Fruit fly (Drosophila melanogaster) whole organism, embryonic: ENCODE measurements around the gene CG8176.

Source experiments
- Adf1 ChIP-seq: fragments of 200-800 bp; sonication (Bioruptor generic); IDR thresholded peaks from 2 replicates; pipeline ENCODE4 v1.3.6; 2022; ENCODE audit warnings: missing biosample characterization, missing genetic modification characterization
- Antp ChIP-seq: fragments of 200-800 bp; sonication (Bioruptor generic); optimal IDR thresholded peaks from 3 replicates; lab custom pipeline; 2016; ENCODE audit warnings: missing biosample characterization, missing genetic modification characterization
- B-H2 ChIP-seq: fragments of 200-800 bp; sonication (Bioruptor generic); optimal IDR thresholded peaks from 2 replicates; lab custom pipeline; 2018; ENCODE audit warnings: missing biosample characterization, mild to moderate bottlenecking, missing genetic modification characterization
- CG10147 ChIP-seq: fragments of 200-800 bp; sonication (Bioruptor generic); optimal IDR thresholded peaks from 2 replicates; lab custom pipeline; 2019; ENCODE audit warnings: missing biosample characterization, mild to moderate bottlenecking, missing genetic modification characterization, moderate library complexity
- CG10543 ChIP-seq: fragments of 200-800 bp; sonication (Bioruptor generic); optimal IDR thresholded peaks from 3 replicates; lab custom pipeline; 2017; ENCODE audit warnings: missing biosample characterization, mild to moderate bottlenecking, missing genetic modification characterization, moderate library complexity
- CG11085 ChIP-seq: fragments of 200-800 bp; sonication (Bioruptor generic); IDR thresholded peaks from 2 replicates; pipeline ENCODE4 v1.3.6; 2022; ENCODE audit warnings: missing biosample characterization, missing genetic modification characterization
- CG12104 ChIP-seq: fragments of 200-800 bp; sonication (Bioruptor generic); optimal IDR thresholded peaks from 3 replicates; lab custom pipeline; 2016; ENCODE audit warnings: missing biosample characterization, missing genetic modification characterization
- CG12236 ChIP-seq: fragments of 200-800 bp; sonication (Bioruptor generic); optimal IDR thresholded peaks from 2 replicates; lab custom pipeline; 2016; ENCODE audit warnings: missing biosample characterization, missing genetic modification characterization
- CG12391 ChIP-seq: fragments of 200-800 bp; sonication (Bioruptor generic); optimal IDR thresholded peaks from 3 replicates; lab custom pipeline; 2018; ENCODE audit warnings: missing biosample characterization, mild to moderate bottlenecking, missing genetic modification characterization, moderate library complexity
- CG12769 ChIP-seq: fragments of 200-800 bp; sonication (Bioruptor generic); optimal IDR thresholded peaks from 2 replicates; lab custom pipeline; 2019; ENCODE audit warnings: missing biosample characterization, mild to moderate bottlenecking, missing genetic modification characterization, moderate library complexity
- CG13296 ChIP-seq: fragments of 200-800 bp; sonication (Bioruptor generic); optimal IDR thresholded peaks from 3 replicates; lab custom pipeline; 2018; ENCODE audit warnings: missing biosample characterization, mild to moderate bottlenecking, missing genetic modification characterization
- CG15479 ChIP-seq: fragments of 200-800 bp; sonication (Bioruptor generic); optimal IDR thresholded peaks from 3 replicates; lab custom pipeline; 2019; ENCODE audit warnings: missing biosample characterization, mild to moderate bottlenecking, missing genetic modification characterization, moderate library complexity
- CG15696 ChIP-seq: fragments of 200-800 bp; sonication (Bioruptor generic); optimal IDR thresholded peaks from 2 replicates; lab custom pipeline; 2019; ENCODE audit warnings: missing biosample characterization, mild to moderate bottlenecking, missing genetic modification characterization, moderate library complexity
- CG17829 ChIP-seq: fragments of 200-800 bp; optimal IDR thresholded peaks from 2 replicates; lab custom pipeline; 2019; ENCODE audit warnings: missing biosample characterization, mild to moderate bottlenecking, missing genetic modification characterization, moderate library complexity
- CG30020 ChIP-seq: fragments of 200-800 bp; optimal IDR thresholded peaks from 2 replicates; lab custom pipeline; 2019; ENCODE audit warnings: missing biosample characterization, mild to moderate bottlenecking, missing genetic modification characterization, moderate library complexity
- CG3407 ChIP-seq: fragments of 200-800 bp; sonication (Bioruptor generic); optimal IDR thresholded peaks from 2 replicates; lab custom pipeline; 2018; ENCODE audit warnings: missing biosample characterization, mild to moderate bottlenecking, missing genetic modification characterization
- CG34224 ChIP-seq: fragments of 200-800 bp; sonication (Bioruptor generic); IDR thresholded peaks from 3 replicates; pipeline ENCODE4 v1.3.6; 2022; ENCODE audit warnings: missing biosample characterization, missing genetic modification characterization; ENCODE audit not compliant: partially characterized antibody
- CG34422 ChIP-seq: fragments of 200-800 bp; sonication (Bioruptor generic); IDR thresholded peaks from 3 replicates; pipeline ENCODE4 v1.3.6; 2022; ENCODE audit warnings: missing biosample characterization, missing genetic modification characterization
- CG5180 ChIP-seq: fragments of 200-800 bp; sonication (Bioruptor generic); optimal IDR thresholded peaks from 3 replicates; lab custom pipeline; 2017; ENCODE audit warnings: missing biosample characterization, missing genetic modification characterization, mild to moderate bottlenecking, moderate library complexity, missing genetic modification reagents
- CG6254 ChIP-seq: fragments of 200-800 bp; sonication (Bioruptor generic); optimal IDR thresholded peaks from 3 replicates; lab custom pipeline; 2017; ENCODE audit warnings: mild to moderate bottlenecking, missing biosample characterization, missing genetic modification reagents, missing genetic modification characterization
- CG7357 ChIP-seq: fragments of 200-800 bp; sonication (Bioruptor generic); IDR thresholded peaks from 3 replicates; pipeline ENCODE4 v1.3.6; 2022; ENCODE audit warnings: missing biosample characterization, missing genetic modification characterization
- CG8388 ChIP-seq: fragments of 200-800 bp; sonication (Bioruptor generic); optimal IDR thresholded peaks from 2 replicates; lab custom pipeline; 2019; ENCODE audit warnings: missing biosample characterization, mild to moderate bottlenecking, missing genetic modification characterization, moderate library complexity
- CG9437 ChIP-seq: fragments of 200-800 bp; sonication (Bioruptor generic); optimal IDR thresholded peaks from 2 replicates; lab custom pipeline; 2018; ENCODE audit warnings: missing biosample characterization, mild to moderate bottlenecking, missing genetic modification characterization
- Chrac-16 ChIP-seq: fragments of 200-800 bp; sonication (Bioruptor generic); optimal IDR thresholded peaks from 3 replicates; lab custom pipeline; 2016; ENCODE audit warnings: missing biosample characterization, missing genetic modification characterization
- Dfd ChIP-seq, 2 experiments: fragments of >200 bp; optimal IDR thresholded peaks; 2 replicates each; lab custom pipeline; 2017; ENCODE audit warnings: missing biosample characterization in 2 of 2, missing genetic modification characterization in 2 of 2
- E2f2 ChIP-seq: fragments of 200-800 bp; sonication (Bioruptor generic); IDR thresholded peaks from 2 replicates; pipeline ENCODE4 v1.3.6; 2022; ENCODE audit warnings: missing biosample characterization, missing genetic modification characterization
- HmgZ ChIP-seq: fragments of 200-800 bp; sonication (Bioruptor generic); optimal IDR thresholded peaks from 2 replicates; lab custom pipeline; 2018; ENCODE audit warnings: missing biosample characterization, mild to moderate bottlenecking, missing genetic modification characterization
- Lhr ChIP-seq: fragments of 200-800 bp; sonication (Bioruptor generic); optimal IDR thresholded peaks from 3 replicates; lab custom pipeline; 2017; ENCODE audit warnings: mild to moderate bottlenecking, missing biosample characterization, missing genetic modification reagents, missing genetic modification characterization
- MESR4 ChIP-seq: fragments of 200-800 bp; sonication (Bioruptor generic); optimal IDR thresholded peaks from 2 replicates; lab custom pipeline; 2018; ENCODE audit warnings: missing biosample characterization, mild to moderate bottlenecking, missing genetic modification characterization, moderate library complexity
- Mes4 ChIP-seq: fragments of 200-800 bp; sonication (Bioruptor generic); optimal IDR thresholded peaks from 2 replicates; lab custom pipeline; 2016; ENCODE audit warnings: missing biosample characterization, missing genetic modification characterization
- Myb ChIP-seq: fragments of 200-800 bp; sonication (Bioruptor generic); optimal IDR thresholded peaks from 2 replicates; lab custom pipeline; 2016; ENCODE audit warnings: missing biosample characterization, missing genetic modification characterization
- Rfx ChIP-seq: fragments of 200-800 bp; sonication (Bioruptor generic); IDR thresholded peaks from 2 replicates; pipeline ENCODE4 v1.3.6; 2022; ENCODE audit warnings: missing biosample characterization, missing genetic modification characterization
- Scr ChIP-seq: fragments of 200-800 bp; sonication (Bioruptor generic); IDR thresholded peaks from 2 replicates; pipeline ENCODE4 v1.3.6; 2022; ENCODE audit warnings: missing biosample characterization, missing genetic modification characterization; ENCODE audit not compliant: partially characterized antibody
- ap ChIP-seq: fragments of 200-800 bp; sonication (Bioruptor generic); IDR thresholded peaks from 2 replicates; pipeline ENCODE4 v1.3.6; 2022; ENCODE audit warnings: missing biosample characterization, missing genetic modification characterization
- cato ChIP-seq: fragments of 200-800 bp; sonication (Bioruptor generic); optimal IDR thresholded peaks from 2 replicates; lab custom pipeline; 2016; ENCODE audit warnings: missing biosample characterization, missing genetic modification characterization, borderline replicate concordance
- gcm2 ChIP-seq: fragments of 200-800 bp; sonication (Bioruptor generic); optimal IDR thresholded peaks from 2 replicates; lab custom pipeline; 2016; ENCODE audit warnings: missing biosample characterization, missing genetic modification characterization
- gsb ChIP-seq: fragments of 200-800 bp; sonication (Bioruptor generic); IDR thresholded peaks from 2 replicates; pipeline ENCODE4 v1.3.6; 2022; ENCODE audit warnings: missing biosample characterization, missing genetic modification characterization
- ind ChIP-seq: fragments of 200-800 bp; sonication (Bioruptor generic); optimal IDR thresholded peaks from 3 replicates; lab custom pipeline; 2016; ENCODE audit warnings: missing biosample characterization, missing genetic modification characterization
- jigr1 ChIP-seq: fragments of 200-800 bp; sonication (Bioruptor generic); IDR thresholded peaks from 3 replicates; pipeline ENCODE4 v1.3.6; 2022; ENCODE audit warnings: missing biosample characterization, missing genetic modification characterization
- jumu ChIP-seq: fragments of 200-800 bp; sonication (Bioruptor generic); optimal IDR thresholded peaks from 3 replicates; lab custom pipeline; 2016; ENCODE audit warnings: missing biosample characterization, missing genetic modification characterization
- nerfin-2 ChIP-seq: fragments of 200-800 bp; sonication (Bioruptor generic); IDR thresholded peaks from 2 replicates; pipeline ENCODE4 v1.3.6; 2022; ENCODE audit warnings: missing biosample characterization, missing genetic modification characterization; ENCODE audit not compliant: partially characterized antibody
- peb ChIP-seq: fragments of 200-800 bp; sonication (Bioruptor generic); IDR thresholded peaks from 2 replicates; pipeline ENCODE4 v1.3.6; 2022; ENCODE audit warnings: missing biosample characterization, missing genetic modification characterization
- pho ChIP-seq: fragments of 200-800 bp; sonication (Bioruptor generic); optimal IDR thresholded peaks from 2 replicates; lab custom pipeline; 2016; ENCODE audit warnings: missing biosample characterization, missing genetic modification characterization
- pros ChIP-seq: fragments of 200-800 bp; sonication (Bioruptor generic); optimal IDR thresholded peaks from 3 replicates; lab custom pipeline; 2019; ENCODE audit warnings: missing biosample characterization, mild to moderate bottlenecking, missing genetic modification characterization, moderate library complexity
- sens ChIP-seq: fragments of 200-800 bp; sonication (Bioruptor generic); peaks from one replicate; lab custom pipeline; 2016; ENCODE audit warnings: missing biosample characterization, missing genetic modification characterization
- sim ChIP-seq: fragments of 200-800 bp; sonication (Bioruptor generic); IDR thresholded peaks from 2 replicates; pipeline ENCODE4 v1.3.6; 2022; ENCODE audit warnings: missing biosample characterization, missing genetic modification characterization
- stwl ChIP-seq: fragments of 200-800 bp; sonication (Bioruptor generic); optimal IDR thresholded peaks from 3 replicates; lab custom pipeline; 2018; ENCODE audit warnings: missing biosample characterization, mild to moderate bottlenecking, missing genetic modification characterization, moderate library complexity
- tgo ChIP-seq: fragments of 200-800 bp; sonication (Bioruptor generic); IDR thresholded peaks from 3 replicates; pipeline ENCODE4 v1.3.6; 2022; ENCODE audit warnings: missing biosample characterization, missing genetic modification characterization
- tin ChIP-seq: fragments of 200-800 bp; sonication (Bioruptor generic); optimal IDR thresholded peaks from 3 replicates; lab custom pipeline; 2016; ENCODE audit warnings: missing biosample characterization, missing genetic modification characterization
- wek ChIP-seq: fragments of 200-800 bp; sonication (Bioruptor generic); optimal IDR thresholded peaks from 3 replicates; lab custom pipeline; 2018; ENCODE audit warnings: missing biosample characterization, mild to moderate bottlenecking, missing genetic modification characterization, moderate library complexity

Gene CG8176

DNA sequence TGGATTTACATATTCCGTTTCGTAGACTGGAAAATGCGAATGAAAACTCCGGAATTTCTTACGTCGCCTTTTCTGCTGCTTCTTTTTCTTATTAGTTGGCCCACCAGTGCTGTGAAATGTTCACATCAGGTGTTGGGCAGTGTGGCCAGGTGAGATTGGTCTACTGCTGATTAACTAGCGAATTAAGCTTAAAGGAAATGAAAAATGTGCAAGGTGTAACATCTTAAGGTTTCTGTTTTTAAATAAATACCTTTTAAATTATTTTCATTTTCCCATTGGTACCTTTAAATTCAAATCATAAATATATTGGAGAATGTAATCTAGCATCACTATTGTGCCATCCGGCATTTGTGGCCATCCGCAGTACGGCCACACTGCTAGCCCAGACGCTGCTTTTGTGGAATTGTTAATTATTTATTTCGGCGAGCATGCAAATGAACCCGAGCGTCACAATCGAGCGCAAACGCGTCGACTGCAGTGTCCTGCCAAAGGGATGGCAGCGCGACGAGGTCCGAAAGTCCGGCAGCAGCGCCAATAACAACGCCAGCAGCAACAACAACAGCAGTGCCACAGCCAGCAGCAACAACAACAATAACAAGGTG, 43.7 kb downstream of the CG8176 start, which contains the start of the genes AP-1mu and MBD-like (continued):
- TF ChIP-seq Myb (GFP tag; lab: Kevin White, UChicago) = peak; percentile 48
- no peak for TF ChIP-seq pros (GFP tag; lab: Kevin White, UChicago)
- peak; percentile 71 for TF ChIP-seq CG12104 (GFP tag; lab: Kevin White, UChicago)
- peak; percentile 62 for TF ChIP-seq CG9437 (GFP tag; lab: Kevin White, UChicago)
- TF ChIP-seq CG5180 (GFP tag; lab: Kevin White, UChicago) = no peak
- peak; percentile 30 for TF ChIP-seq CG12236 (GFP tag; lab: Kevin White, UChicago)
- no peak for TF ChIP-seq nerfin-2 (GFP tag; lab: Robert Waterston, UW)
- peak; percentile 59; the same call in 1 of the 3 replicates for TF ChIP-seq CG34422 (GFP tag; lab: Robert Waterston, UW)
- peak; percentile 59 for TF ChIP-seq CG30020 (tag; lab: Kevin White, UChicago)
- 0 out of 2 replicates have a peak, but pooled peaks have one; percentile 41 for TF ChIP-seq peb (GFP tag; lab: Robert Waterston, UW)
- TF ChIP-seq Adf1 = peak; percentile 33; the same call in 1 of the 2 replicates
- no peak for TF ChIP-seq ap (GFP tag; lab: Robert Waterston, UW)
- TF ChIP-seq CG13296 (GFP tag; lab: Kevin White, UChicago) = peak; percentile 31
- peak; percentile 27 for TF ChIP-seq CG8388 (GFP tag; lab: Kevin White, UChicago)
- TF ChIP-seq Antp (GFP tag; lab: Kevin White, UChicago) = peak; percentile 63
- TF ChIP-seq HmgZ (tag; lab: Kevin White, UChicago) = peak; percentile 80
- peak; percentile 19 for TF ChIP-seq CG15479 (GFP tag; lab: Kevin White, UChicago)
- TF ChIP-seq CG7357 (GFP tag; lab: Robert Waterston, UW) = peak; percentile 29; the same call in 1 of the 3 replicates
- no peak for TF ChIP-seq jigr1 (GFP tag; lab: Robert Waterston, UW)
- peak; percentile 57 for TF ChIP-seq CG15696 (tag; lab: Kevin White, UChicago)
- TF ChIP-seq CG11085 = no peak
- peak; percentile 34; the same call in 1 of the 3 replicates for TF ChIP-seq CG34224
- TF ChIP-seq gsb (GFP tag; lab: Robert Waterston, UW) = no peak
- peak; percentile 60 for TF ChIP-seq E2f2
- TF ChIP-seq MESR4 (GFP tag; lab: Kevin White, UChicago) = peak; percentile 78
- peak; percentile 56 for TF ChIP-seq Scr (GFP tag; lab: Robert Waterston, UW)
- no peak for TF ChIP-seq wek (GFP tag; lab: Kevin White, UChicago)
- no peak for TF ChIP-seq sim (GFP tag; lab: Robert Waterston, UW)
- TF ChIP-seq pho (GFP tag; lab: Kevin White, UChicago) = peak; percentile 68
- peak; percentile 73 for TF ChIP-seq stwl (tag; lab: Kevin White, UChicago)
- peak; percentile 63 for TF ChIP-seq tin (GFP tag; lab: Kevin White, UChicago)
- peak; percentile 92 for TF ChIP-seq sens (GFP tag; lab: Kevin White, UChicago)
- TF ChIP-seq CG6254 (GFP tag; lab: Kevin White, UChicago) = no peak
- TF ChIP-seq Chrac-16 (GFP tag; lab: Kevin White, UChicago) = peak; percentile 65
- no peak for TF ChIP-seq gcm2 (GFP tag; lab: Kevin White, UChicago)
- TF ChIP-seq jumu (GFP tag; lab: Kevin White, UChicago) = peak; percentile 69
- TF ChIP-seq tgo (GFP tag; lab: Robert Waterston, UW) = peak; percentile 65
- peak; percentile 76 for TF ChIP-seq Rfx
- TF ChIP-seq Dfd (GFP tag; optimal IDR thresholded peaks at IDR 0.05; lab: Kevin White, UChicago) = no peak
- peak; percentile 57 for TF ChIP-seq CG17829 (tag; lab: Kevin White, UChicago)
- no peak for TF ChIP-seq CG12769
- TF ChIP-seq Mes4 = peak; percentile 31
- TF ChIP-seq ind (GFP tag; lab: Kevin White, UChicago) = peak; percentile 70
- TF ChIP-seq CG10147 (GFP tag; lab: Kevin White, UChicago) = peak; percentile 46
- TF ChIP-seq CG12391 (tag; lab: Kevin White, UChicago) = peak; percentile 79
- TF ChIP-seq cato (GFP tag; lab: Kevin White, UChicago) = peak; percentile 27
- TF ChIP-seq B-H2 = peak; percentile 71
- TF ChIP-seq CG10543 = peak; percentile 64
- no peak for TF ChIP-seq CG3407 (GFP tag; lab: Kevin White, UChicago)
- TF ChIP-seq Lhr (GFP tag; lab: Kevin White, UChicago) = peak; percentile 66
